Worm (Caenorhabditis elegans) whole organism, L3 larva: ENCODE data around the gene sec-24.2.
A peak's percentile ranks its signal among the peaks of the same experiment; 100 is the strongest.

Source experiments
- ZK546.5 ChIP-seq: sonication (generic microtip); optimal IDR thresholded peaks from 2 replicates; lab custom pipeline; 2017; ENCODE audit warnings: missing biosample characterization, missing genetic modification characterization
- ama-1 ChIP-seq: fragments of 150-350 bp; optimal IDR thresholded peaks from 2 replicates; lab custom pipeline; 2018
- ceh-28 ChIP-seq: fragments of 150-350 bp; optimal IDR thresholded peaks from 2 replicates; lab custom pipeline; 2014; ENCODE audit warnings: missing biosample characterization, missing genetic modification reagents, missing genetic modification characterization
- ceh-82 ChIP-seq: fragments of 150-350 bp; optimal IDR thresholded peaks from 2 replicates; lab custom pipeline; 2014; ENCODE audit warnings: missing biosample characterization, missing genetic modification characterization
- ceh-9 ChIP-seq: sonication (generic microtip); optimal IDR thresholded peaks from 2 replicates; lab custom pipeline; 2018; ENCODE audit warnings: missing biosample characterization, missing genetic modification characterization
- daf-12 ChIP-seq: fragments of 150-350 bp; optimal IDR thresholded peaks from 2 replicates; lab custom pipeline; 2014; ENCODE audit warnings: missing biosample characterization, missing genetic modification reagents, missing genetic modification characterization
- egl-5 ChIP-seq: fragments of 150-350 bp; optimal IDR thresholded peaks from 2 replicates; lab custom pipeline; 2017; ENCODE audit warnings: missing biosample characterization, missing genetic modification reagents, missing genetic modification characterization, inconsistent platforms
- elt-1 ChIP-seq: fragments of 150-350 bp; optimal IDR thresholded peaks from 2 replicates; lab custom pipeline; 2014; ENCODE audit warnings: missing biosample characterization, missing genetic modification characterization
- elt-2 ChIP-seq: sonication (generic microtip); optimal IDR thresholded peaks from 2 replicates; lab custom pipeline; 2016; ENCODE audit warnings: missing genetic modification reagents, mild to moderate bottlenecking, missing genetic modification characterization, missing compliant biosample characterization
- elt-3 ChIP-seq, 3 experiments: fragments of 150-350 bp in 1 of 3; sonication (generic microtip) in 2 of 3; optimal IDR thresholded peaks; 2 replicates in 2 of 3; 4 replicates in 1 of 3; lab custom pipeline; 2014 to 2017; ENCODE audit warnings: missing biosample characterization in 3 of 3, missing genetic modification characterization in 3 of 3
- eor-1 ChIP-seq, 2 experiments: fragments of 150-350 bp; optimal IDR thresholded peaks; 2 replicates each; lab custom pipeline; 2014 to 2018; ENCODE audit warnings: missing biosample characterization in 2 of 2, missing genetic modification characterization in 2 of 2
- fkh-10 ChIP-seq: sonication (generic microtip); optimal IDR thresholded peaks from 2 replicates; lab custom pipeline; 2017; ENCODE audit warnings: missing biosample characterization, missing genetic modification reagents, missing genetic modification characterization
- fkh-2 ChIP-seq: fragments of 150-350 bp; optimal IDR thresholded peaks from 2 replicates; lab custom pipeline; 2014; ENCODE audit warnings: missing biosample characterization, missing genetic modification reagents, missing genetic modification characterization
- fos-1 ChIP-seq: fragments of 150-350 bp; optimal IDR thresholded peaks from 2 replicates; lab custom pipeline; 2014; ENCODE audit warnings: missing biosample characterization, missing genetic modification characterization
- jun-1 ChIP-seq: fragments of 150-350 bp; optimal IDR thresholded peaks from 2 replicates; lab custom pipeline; 2014; ENCODE audit warnings: missing biosample characterization, missing genetic modification reagents, missing genetic modification characterization
- lin-15B ChIP-seq: fragments of 150-350 bp; optimal IDR thresholded peaks from 2 replicates; lab custom pipeline; 2014; ENCODE audit warnings: missing biosample characterization, missing genetic modification characterization
- lin-39 ChIP-seq: fragments of 150-350 bp; optimal IDR thresholded peaks from 2 replicates; lab custom pipeline; 2018; ENCODE audit warnings: missing biosample characterization, missing genetic modification reagents, missing genetic modification characterization
- lsy-12 ChIP-seq: sonication (generic microtip); optimal IDR thresholded peaks from 2 replicates; lab custom pipeline; 2016; ENCODE audit warnings: mild to moderate bottlenecking, missing genetic modification characterization, missing compliant biosample characterization
- mdl-1 ChIP-seq: fragments of 150-350 bp; optimal IDR thresholded peaks from 2 replicates; lab custom pipeline; 2014; ENCODE audit warnings: missing biosample characterization, missing genetic modification characterization
- mml-1 ChIP-seq: fragments of 150-350 bp; sonication (generic microtip); optimal IDR thresholded peaks from 3 replicates; lab custom pipeline; 2014; ENCODE audit warnings: missing biosample characterization, missing genetic modification characterization
- nfya-1 ChIP-seq: sonication (generic microtip); optimal IDR thresholded peaks from 2 replicates; lab custom pipeline; 2017; ENCODE audit warnings: missing genetic modification characterization, mild to moderate bottlenecking, missing compliant biosample characterization, antibody characterized with exemption, moderate library complexity; ENCODE audit not compliant: insufficient read depth
- nhr-23 ChIP-seq: fragments of 150-350 bp; optimal IDR thresholded peaks from 2 replicates; lab custom pipeline; 2014; ENCODE audit warnings: missing biosample characterization, missing genetic modification reagents, missing genetic modification characterization
- nhr-237 ChIP-seq: fragments of 150-350 bp; optimal IDR thresholded peaks from 2 replicates; lab custom pipeline; 2014; ENCODE audit warnings: missing biosample characterization, missing genetic modification characterization
- nhr-25 ChIP-seq: sonication (generic microtip); optimal IDR thresholded peaks from 2 replicates; lab custom pipeline; 2017; ENCODE audit warnings: missing biosample characterization, missing genetic modification characterization
- nhr-28 ChIP-seq: fragments of 150-350 bp; optimal IDR thresholded peaks from 2 replicates; lab custom pipeline; 2014; ENCODE audit warnings: missing biosample characterization, missing genetic modification characterization
- nhr-43 ChIP-seq: sonication (generic microtip); optimal IDR thresholded peaks from 2 replicates; lab custom pipeline; 2016; ENCODE audit warnings: mild to moderate bottlenecking, missing genetic modification characterization, missing compliant biosample characterization; ENCODE audit not compliant: poor library complexity, severe bottlenecking
- nhr-67 ChIP-seq: fragments of 150-350 bp; optimal IDR thresholded peaks from 2 replicates; lab custom pipeline; 2014; ENCODE audit warnings: missing biosample characterization, missing genetic modification characterization
- nhr-76 ChIP-seq: fragments of 150-350 bp; sonication (generic microtip); optimal IDR thresholded peaks from 5 replicates; lab custom pipeline; 2014; ENCODE audit warnings: missing biosample characterization, missing genetic modification characterization
- nhr-77 ChIP-seq: fragments of 150-350 bp; optimal IDR thresholded peaks from 2 replicates; lab custom pipeline; 2014; ENCODE audit warnings: missing biosample characterization, missing genetic modification characterization
- pha-4 ChIP-seq: fragments of 150-350 bp; optimal IDR thresholded peaks from 2 replicates; lab custom pipeline; 2014; ENCODE audit warnings: missing biosample characterization, missing genetic modification reagents, missing genetic modification characterization
- skn-1 ChIP-seq: fragments of 150-350 bp; optimal IDR thresholded peaks from 2 replicates; lab custom pipeline; 2014; ENCODE audit warnings: missing biosample characterization, missing genetic modification characterization
- snpc-4 ChIP-seq: fragments of 150-350 bp; optimal IDR thresholded peaks from 2 replicates; lab custom pipeline; 2014; ENCODE audit warnings: missing biosample characterization, missing genetic modification characterization
- tbx-2 ChIP-seq: sonication (generic microtip); optimal IDR thresholded peaks from 2 replicates; lab custom pipeline; 2016; ENCODE audit warnings: mild to moderate bottlenecking, missing genetic modification characterization, missing compliant biosample characterization
- unc-39 ChIP-seq: sonication (generic microtip); optimal IDR thresholded peaks from 4 replicates; lab custom pipeline; 2017; ENCODE audit warnings: missing biosample characterization, missing genetic modification characterization
- unc-62 ChIP-seq: fragments of 150-350 bp; sonication (generic microtip); optimal IDR thresholded peaks from 4 replicates; lab custom pipeline; 2014; ENCODE audit warnings: missing biosample characterization, missing genetic modification reagents, missing genetic modification characterization
- zag-1 ChIP-seq: fragments of 150-350 bp; optimal IDR thresholded peaks from 2 replicates; lab custom pipeline; 2014; ENCODE audit warnings: missing biosample characterization, missing genetic modification characterization
- ztf-11 ChIP-seq: fragments of 150-350 bp; optimal IDR thresholded peaks from 2 replicates; lab custom pipeline; 2014; ENCODE audit warnings: missing biosample characterization, missing genetic modification characterization
- ztf-4 ChIP-seq: fragments of 150-350 bp; optimal IDR thresholded peaks from 2 replicates; lab custom pipeline; 2014; ENCODE audit warnings: missing biosample characterization, missing genetic modification characterization

Gene sec-24.2

ce11 chrIV:12334708-12335107 is 25.9 kb downstream of the sec-24.2 start:
- TF ChIP-seq nfya-1, result peak; percentile 25
- TF ChIP-seq eor-1 (tag; optimal IDR thresholded peaks at IDR 0.05; lab: Kevin White, UChicago), result no peak
- peak; percentile 36 for TF ChIP-seq pha-4

ce11 chrIV:12334142-12334541 is 26.4 kb downstream of the sec-24.2 start:
- TF ChIP-seq fkh-10 (GFP tag; lab: Kevin White, UChicago) (no peak), elt-2 (tag; lab: Kevin White, UChicago) (peak; percentile 27), ztf-4 (tag; lab: Kevin White, UChicago) (no peak), unc-62 (GFP tag; lab: Kevin White, UChicago) (no peak), mml-1 (tag; lab: Kevin White, UChicago) (no peak), unc-39 (tag; lab: Kevin White, UChicago) (no peak), elt-1 (tag; lab: Kevin White, UChicago) (peak; percentile 36), mdl-1 (no peak), ztf-11 (tag; lab: Kevin White, UChicago) (no peak), lsy-12 (no peak), nhr-25 (tag; lab: Kevin White, UChicago) (no peak), nhr-67 (tag; lab: Kevin White, UChicago) (no peak)

ce11 chrIV:12330840-12331359 is 29.7 kb downstream of the sec-24.2 start, which contains the start of gene ufd-1:
Gene ufd-1, minus strand, starts transcription at chrIV:12330890.
- no peak for TF ChIP-seq jun-1 (tag; lab: Kevin White, UChicago)
- no peak for TF ChIP-seq ceh-9 (tag; lab: Kevin White, UChicago)
- no peak for TF ChIP-seq tbx-2
- no peak for TF ChIP-seq nhr-28 (tag; lab: Kevin White, UChicago)
- TF ChIP-seq nhr-76 (tag; lab: Kevin White, UChicago), result no peak
- peak; percentile 25 for TF ChIP-seq nhr-25 (tag; lab: Kevin White, UChicago)
- TF ChIP-seq fkh-10 (GFP tag; lab: Kevin White, UChicago), result no peak
- TF ChIP-seq snpc-4 (tag; lab: Kevin White, UChicago), result no peak
- no peak for TF ChIP-seq ceh-82 (tag; lab: Kevin White, UChicago)
- no peak for TF ChIP-seq fkh-2 (tag; lab: Kevin White, UChicago)
- no peak for TF ChIP-seq ztf-11 (tag; lab: Kevin White, UChicago)
- TF ChIP-seq mml-1 (tag; lab: Kevin White, UChicago), result no peak
- no peak for TF ChIP-seq nhr-77 (tag; lab: Kevin White, UChicago)
- TF ChIP-seq skn-1 (tag; lab: Kevin White, UChicago), result peak; percentile 58
- TF ChIP-seq egl-5 (tag; lab: Kevin White, UChicago), result no peak
- TF ChIP-seq nhr-23 (tag; lab: Kevin White, UChicago), result peak; percentile 51
- no peak for TF ChIP-seq daf-12 (tag; lab: Kevin White, UChicago)
- no peak for TF ChIP-seq unc-39 (tag; lab: Kevin White, UChicago)
- TF ChIP-seq lin-15B (tag; lab: Kevin White, UChicago), result peak; percentile 7
- TF ChIP-seq ZK546.5 (tag; lab: Kevin White, UChicago), result no peak
- no peak for TF ChIP-seq ama-1 (lab: Kevin White, UChicago)
- TF ChIP-seq elt-1 (tag; lab: Kevin White, UChicago), result no peak
- TF ChIP-seq lsy-12, result no peak
- TF ChIP-seq nhr-67 (tag; lab: Kevin White, UChicago), result no peak
- no peak for TF ChIP-seq fos-1 (tag; lab: Kevin White, UChicago)
- no peak for TF ChIP-seq ceh-28
- no peak for TF ChIP-seq elt-2 (tag; lab: Kevin White, UChicago)
- no peak for TF ChIP-seq eor-1 (tag; optimal IDR thresholded peaks at IDR 0.05; lab: Kevin White, UChicago)
- TF ChIP-seq pha-4, result no peak
- TF ChIP-seq ztf-4 (tag; lab: Kevin White, UChicago), result no peak
- TF ChIP-seq nhr-43 (tag; lab: Kevin White, UChicago), result no peak
- no peak for TF ChIP-seq elt-3 (tag; optimal IDR thresholded peaks at IDR 0.05; lab: Kevin White, UChicago)
- no peak for TF ChIP-seq nhr-237 (tag; lab: Kevin White, UChicago)
- TF ChIP-seq lin-39 (tag; lab: Kevin White, UChicago), result no peak
- TF ChIP-seq zag-1 (tag; lab: Kevin White, UChicago), result no peak
- no peak for TF ChIP-seq unc-62 (GFP tag; lab: Kevin White, UChicago)
